Fruit fly (Drosophila melanogaster): ENCODE results near the gene IPIP.

Gene IPIP

dm6 chr2L:6048542-6048941, 740 bp downstream of the IPIP start, which contains the start of the genes CG34179 and slmo:
CG34179 (minus strand) TSS chr2L:6048706.
slmo (minus strand) TSS chr2L:6048706.
- TF ChIP-seq dl (GFP tag; optimal IDR thresholded peaks at IDR 0.05; ENCODE audit: insufficient read depth in 1 of 2, partially characterized antibody in 2 of 2) (no peak), CG9705 (GFP tag; optimal IDR thresholded peaks at IDR 0.05) (no peak), Dfd (GFP tag; optimal IDR thresholded peaks at IDR 0.05) (no peak), Sp1 (GFP tag; optimal IDR thresholded peaks at IDR 0.05) (no peak), Jra (GFP tag; optimal IDR thresholded peaks at IDR 0.05) (no peak), fru (GFP tag; optimal IDR thresholded peaks at IDR 0.05) (no peak), tai (GFP tag; optimal IDR thresholded peaks at IDR 0.05) (no peak), ey (GFP tag; optimal IDR thresholded peaks at IDR 0.05) (no peak), usp (GFP tag; optimal IDR thresholded peaks at IDR 0.05) (no peak), br (GFP tag; optimal IDR thresholded peaks at IDR 0.05) (no peak), CG32264 (GFP tag; optimal IDR thresholded peaks at IDR 0.05) (no peak), Vsx2 (GFP tag; optimal IDR thresholded peaks at IDR 0.05; ENCODE audit: partially characterized antibody) (no peak), psq (GFP tag; optimal IDR thresholded peaks at IDR 0.05) (no peak), sv (GFP tag; optimal IDR thresholded peaks at IDR 0.05) (no peak), pan (optimal IDR thresholded peaks at IDR 0.05) (no peak), foxo (GFP tag; optimal IDR thresholded peaks at IDR 0.05) (no peak), Hnf4 (GFP tag; optimal IDR thresholded peaks at IDR 0.05) (no peak), GATAd (GFP tag; optimal IDR thresholded peaks at IDR 0.05) (no peak), Hr83 (GFP tag; optimal IDR thresholded peaks at IDR 0.05; ENCODE audit: poor library complexity, severe bottlenecking) (no peak)

dm6 chr2L:6050575-6050974, 2.8 kb downstream of the IPIP start, which contains the start of gene CG9135:
CG9135 (plus strand) TSS chr2L:6050800.
- TF ChIP-seq Hr83 (GFP tag; optimal IDR thresholded peaks at IDR 0.05; ENCODE audit: poor library complexity, severe bottlenecking), result peak; percentile 46
- TF ChIP-seq Jra (GFP tag; optimal IDR thresholded peaks at IDR 0.05), result peak; percentile 29
- TF ChIP-seq HLH106 (tag; optimal IDR thresholded peaks at IDR 0.05), result peak; percentile 9
- no peak for TF ChIP-seq tai (GFP tag; optimal IDR thresholded peaks at IDR 0.05)

- TF ChIP-seq Myc (optimal IDR thresholded peaks at IDR 0.05) (no peak), CG9705 (GFP tag; optimal IDR thresholded peaks at IDR 0.05) (peak; percentile 91), br (GFP tag; optimal IDR thresholded peaks at IDR 0.05) (peak; percentile 97), psq (GFP tag; optimal IDR thresholded peaks at IDR 0.05) (peak; percentile 90), Vsx2 (GFP tag; optimal IDR thresholded peaks at IDR 0.05; ENCODE audit: partially characterized antibody) (no peak), Dif (GFP tag; optimal IDR thresholded peaks at IDR 0.05; ENCODE audit: partially characterized antibody) (no peak), usp (GFP tag; optimal IDR thresholded peaks at IDR 0.05) (no peak), Hr78 (GFP tag; optimal IDR thresholded peaks at IDR 0.05) (no peak), Dfd (GFP tag; optimal IDR thresholded peaks at IDR 0.05) (no peak), HLH106 (tag; optimal IDR thresholded peaks at IDR 0.05) (peak; percentile 94), dsf (GFP tag; optimal IDR thresholded peaks at IDR 0.05; ENCODE audit: borderline replicate concordance) (peak; percentile 76), sv (GFP tag; optimal IDR thresholded peaks at IDR 0.05) (peak; percentile 97), jim (GFP tag; optimal IDR thresholded peaks at IDR 0.05) (no peak), lola (GFP tag; optimal IDR thresholded peaks at IDR 0.05) (no peak), Jra (GFP tag; optimal IDR thresholded peaks at IDR 0.05) (peak; percentile 64), brk (GFP tag; optimal IDR thresholded peaks at IDR 0.05) (no peak), Hr83 (GFP tag; optimal IDR thresholded peaks at IDR 0.05; ENCODE audit: poor library complexity, severe bottlenecking) (peak; percentile 57), Mio (GFP tag; optimal IDR thresholded peaks at IDR 0.05) (peak; percentile 53), foxo (GFP tag; optimal IDR thresholded peaks at IDR 0.05) (peak; percentile 92 to 95), ey (GFP tag; optimal IDR thresholded peaks at IDR 0.05) (peak; percentile 93), h (GFP tag; optimal IDR thresholded peaks at IDR 0.05) (peak; percentile 98), dl (GFP tag; optimal IDR thresholded peaks at IDR 0.05; ENCODE audit: insufficient read depth in 1 of 2, partially characterized antibody in 2 of 2) (no peak), Rel (GFP tag; optimal IDR thresholded peaks at IDR 0.05) (peak; percentile 87), Rel (tag; optimal IDR thresholded peaks at IDR 0.05) (peak; percentile 88), pan (optimal IDR thresholded peaks at IDR 0.05) (no peak), dmrt93B (GFP tag; optimal IDR thresholded peaks at IDR 0.05) (peak; percentile 75), Hnf4 (GFP tag; optimal IDR thresholded peaks at IDR 0.05) (peak; percentile 94), CG32264 (GFP tag; optimal IDR thresholded peaks at IDR 0.05) (peak; percentile 90), Abd-B (GFP tag; optimal IDR thresholded peaks at IDR 0.05) (no peak), tai (GFP tag; optimal IDR thresholded peaks at IDR 0.05) (no peak), fru (GFP tag; optimal IDR thresholded peaks at IDR 0.05) (peak; percentile 98), rgr (GFP tag; optimal IDR thresholded peaks at IDR 0.05) (peak; percentile 98), Sp1 (GFP tag; optimal IDR thresholded peaks at IDR 0.05) (peak; percentile 97), N (GFP tag; optimal IDR thresholded peaks at IDR 0.05) (no peak), sage (GFP tag; optimal IDR thresholded peaks at IDR 0.05) (peak; percentile 88), CrebA (GFP tag; optimal IDR thresholded peaks at IDR 0.05; ENCODE audit: borderline replicate concordance) (no peak), GATAd (GFP tag; optimal IDR thresholded peaks at IDR 0.05) (no peak), woc (GFP tag; optimal IDR thresholded peaks at IDR 0.05) (peak; percentile 93), OdsH (GFP tag; optimal IDR thresholded peaks at IDR 0.05) (peak; percentile 96)
Observed at dm6 chr2L:6051212-6051621, 3.4 kb downstream of the IPIP start.
